Worm (Caenorhabditis elegans) whole organism, L2 larva: ENCODE data around the gene rps-13.

Source experiments
- C34F6.9 ChIP-seq: fragments of 150-350 bp; optimal IDR thresholded peaks from 2 replicates; lab custom pipeline; 2014; ENCODE audit warnings: missing biosample characterization, missing genetic modification characterization
- F13H6.1 ChIP-seq: sonication (generic microtip); optimal IDR thresholded peaks from 2 replicates; lab custom pipeline; 2016; ENCODE audit warnings: missing genetic modification characterization, missing compliant biosample characterization
- R02D3.7 ChIP-seq: fragments of 150-350 bp; optimal IDR thresholded peaks from 2 replicates; lab custom pipeline; 2014; ENCODE audit warnings: missing biosample characterization, missing genetic modification characterization
- Y55F3AM.14 ChIP-seq: fragments of 200-800 bp; sonication (Bioruptor generic); optimal IDR thresholded peaks from 2 replicates; lab custom pipeline; 2018; ENCODE audit warnings: mild to moderate bottlenecking, missing genetic modification characterization, missing compliant biosample characterization
- ZK546.5 ChIP-seq: sonication (generic microtip); optimal IDR thresholded peaks from 2 replicates; lab custom pipeline; 2017; ENCODE audit warnings: missing biosample characterization, missing genetic modification characterization
- aly-2 ChIP-seq: fragments of 150-350 bp; optimal IDR thresholded peaks from 2 replicates; lab custom pipeline; 2014; ENCODE audit warnings: missing biosample characterization, missing genetic modification characterization
- ama-1 ChIP-seq: fragments of 150-350 bp; optimal IDR thresholded peaks from 2 replicates; lab custom pipeline; 2018; ENCODE audit warnings: inconsistent platforms
- blmp-1 ChIP-seq: sonication (generic microtip); optimal IDR thresholded peaks from 2 replicates; lab custom pipeline; 2017; ENCODE audit warnings: missing genetic modification characterization, mild to moderate bottlenecking, missing compliant biosample characterization, antibody characterized with exemption, moderate library complexity; ENCODE audit not compliant: insufficient read depth
- ceh-16 ChIP-seq: fragments of 150-350 bp; optimal IDR thresholded peaks from 2 replicates; lab custom pipeline; 2014; ENCODE audit warnings: missing biosample characterization, missing genetic modification characterization
- crh-2 ChIP-seq: sonication (generic microtip); optimal IDR thresholded peaks from 2 replicates; lab custom pipeline; 2017; ENCODE audit warnings: missing biosample characterization, missing genetic modification characterization
- dmd-4 ChIP-seq: sonication (generic microtip); optimal IDR thresholded peaks from 2 replicates; lab custom pipeline; 2017; ENCODE audit warnings: missing biosample characterization, missing genetic modification characterization
- egl-27 ChIP-seq: sonication (generic microtip); optimal IDR thresholded peaks from 3 replicates; lab custom pipeline; 2017; ENCODE audit warnings: missing biosample characterization, missing genetic modification reagents, missing genetic modification characterization
- elt-1 ChIP-seq: fragments of 150-350 bp; optimal IDR thresholded peaks from 2 replicates; lab custom pipeline; 2014; ENCODE audit warnings: missing biosample characterization, missing genetic modification characterization
- elt-3 ChIP-seq: sonication (generic microtip); optimal IDR thresholded peaks from 2 replicates; lab custom pipeline; 2017; ENCODE audit warnings: missing biosample characterization, missing genetic modification characterization
- gmeb-1 ChIP-seq: fragments of 150-350 bp; optimal IDR thresholded peaks from 2 replicates; lab custom pipeline; 2014; ENCODE audit warnings: missing biosample characterization, missing genetic modification characterization
- lin-11 ChIP-seq: fragments of 150-350 bp; sonication (generic microtip); optimal IDR thresholded peaks from 2 replicates; lab custom pipeline; 2014; ENCODE audit warnings: missing biosample characterization, missing genetic modification characterization, inconsistent platforms, mixed read lengths
- lin-13 ChIP-seq: fragments of 150-350 bp; optimal IDR thresholded peaks from 2 replicates; lab custom pipeline; 2014; ENCODE audit warnings: missing biosample characterization, missing genetic modification reagents, missing genetic modification characterization
- lsy-2 ChIP-seq, 2 experiments: fragments of 150-350 bp in 1 of 2; sonication (generic microtip) in 1 of 2; optimal IDR thresholded peaks; 2 replicates each; lab custom pipeline; 2014 to 2017; ENCODE audit warnings: missing biosample characterization in 2 of 2, missing genetic modification characterization in 2 of 2
- mab-5 ChIP-seq: fragments of 150-350 bp; optimal IDR thresholded peaks from 2 replicates; lab custom pipeline; 2014; ENCODE audit warnings: missing biosample characterization, missing genetic modification characterization
- mbf-1 ChIP-seq: sonication (generic microtip); optimal IDR thresholded peaks from 2 replicates; lab custom pipeline; 2017; ENCODE audit warnings: missing biosample characterization, missing genetic modification characterization
- mdl-1 ChIP-seq, 2 experiments: fragments of 150-350 bp in 1 of 2; sonication (generic microtip) in 1 of 2; optimal IDR thresholded peaks; 2 replicates each; lab custom pipeline; 2017; ENCODE audit warnings: missing biosample characterization in 2 of 2, missing genetic modification characterization in 2 of 2
- nhr-10 ChIP-seq: sonication (generic microtip); optimal IDR thresholded peaks from 2 replicates; lab custom pipeline; 2017; ENCODE audit warnings: missing biosample characterization, missing genetic modification characterization
- nhr-11 ChIP-seq: fragments of 150-350 bp; optimal IDR thresholded peaks from 2 replicates; lab custom pipeline; 2014; ENCODE audit warnings: missing biosample characterization, missing genetic modification characterization
- nhr-12 ChIP-seq: fragments of 150-350 bp; optimal IDR thresholded peaks from 2 replicates; lab custom pipeline; 2014; ENCODE audit warnings: missing biosample characterization, missing genetic modification characterization
- nhr-129 ChIP-seq: fragments of 150-350 bp; optimal IDR thresholded peaks from 2 replicates; lab custom pipeline; 2014; ENCODE audit warnings: missing biosample characterization, missing genetic modification characterization
- nhr-21 ChIP-seq: fragments of 150-350 bp; optimal IDR thresholded peaks from 2 replicates; lab custom pipeline; 2014; ENCODE audit warnings: missing biosample characterization, missing genetic modification characterization
- nhr-23 ChIP-seq: fragments of 150-350 bp; optimal IDR thresholded peaks from 2 replicates; lab custom pipeline; 2014; ENCODE audit warnings: missing biosample characterization, missing genetic modification reagents, missing genetic modification characterization
- nhr-237 ChIP-seq: fragments of 150-350 bp; optimal IDR thresholded peaks from 2 replicates; lab custom pipeline; 2014; ENCODE audit warnings: missing biosample characterization, missing genetic modification characterization
- nhr-25 ChIP-seq: fragments of 150-350 bp; sonication (generic microtip); optimal IDR thresholded peaks from 3 replicates; lab custom pipeline; 2014; ENCODE audit warnings: missing biosample characterization, missing genetic modification characterization
- nhr-6 ChIP-seq: fragments of 150-350 bp; optimal IDR thresholded peaks from 2 replicates; lab custom pipeline; 2014; ENCODE audit warnings: missing biosample characterization, missing genetic modification characterization
- nhr-77 ChIP-seq: fragments of 150-350 bp; optimal IDR thresholded peaks from 2 replicates; lab custom pipeline; 2014; ENCODE audit warnings: missing biosample characterization, missing genetic modification characterization
- peb-1 ChIP-seq: fragments of 150-350 bp; optimal IDR thresholded peaks from 2 replicates; lab custom pipeline; 2014; ENCODE audit warnings: missing biosample characterization, missing genetic modification characterization
- skn-1 ChIP-seq: sonication (generic microtip); optimal IDR thresholded peaks from 2 replicates; lab custom pipeline; 2017; ENCODE audit warnings: missing biosample characterization, missing genetic modification characterization
- sma-3 ChIP-seq: sonication (generic microtip); optimal IDR thresholded peaks from 2 replicates; lab custom pipeline; 2016; ENCODE audit warnings: missing genetic modification reagents, missing genetic modification characterization, missing compliant biosample characterization
- sma-9 ChIP-seq, 2 experiments: fragments of 150-350 bp in 1 of 2; sonication (generic microtip) in 1 of 2; optimal IDR thresholded peaks; 2 replicates each; lab custom pipeline; 2014 to 2016; ENCODE audit warnings: missing genetic modification characterization in 2 of 2, mild to moderate bottlenecking in 1 of 2, missing biosample characterization in 1 of 2, missing compliant biosample characterization in 1 of 2, missing genetic modification reagents in 1 of 2, moderate library complexity in 1 of 2
- snpc-4 ChIP-seq: fragments of 150-350 bp; optimal IDR thresholded peaks from 2 replicates; lab custom pipeline; 2014; ENCODE audit warnings: missing biosample characterization, missing genetic modification characterization
- unc-39 ChIP-seq: fragments of 150-350 bp; optimal IDR thresholded peaks from 2 replicates; lab custom pipeline; 2014; ENCODE audit warnings: missing biosample characterization, missing genetic modification characterization
- unc-55 ChIP-seq: fragments of 150-350 bp; sonication (generic microtip); optimal IDR thresholded peaks from 3 replicates; lab custom pipeline; 2014; ENCODE audit warnings: missing biosample characterization, missing genetic modification reagents, missing genetic modification characterization
- unc-62 ChIP-seq: fragments of 150-350 bp; optimal IDR thresholded peaks from 2 replicates; lab custom pipeline; 2014; ENCODE audit warnings: missing biosample characterization, missing genetic modification reagents, missing genetic modification characterization
- zag-1 ChIP-seq: fragments of 150-350 bp; optimal IDR thresholded peaks from 2 replicates; lab custom pipeline; 2014; ENCODE audit warnings: missing biosample characterization, missing genetic modification characterization
- ztf-1 ChIP-seq: fragments of 200-800 bp; sonication (Bioruptor generic); conservative IDR thresholded peaks from 2 replicates; pipeline ENCODE4 v1.3.6; 2022; ENCODE audit warnings: missing genetic modification characterization, missing compliant biosample characterization
- ztf-4 ChIP-seq: fragments of 150-350 bp; optimal IDR thresholded peaks from 2 replicates; lab custom pipeline; 2014; ENCODE audit warnings: missing biosample characterization, missing genetic modification characterization

The rps-13 gene

ce11 chrIII:6402346-6402745, 27.5 kb upstream of the rps-13 start (continued):
- TF ChIP-seq zag-1 (tag; lab: Kevin White, UChicago) = no peak
- TF ChIP-seq C34F6.9 (tag; lab: Kevin White, UChicago) = peak; percentile 3
- no peak for TF ChIP-seq ZK546.5
- TF ChIP-seq unc-39 (tag; lab: Kevin White, UChicago) = no peak

- no peak for TF ChIP-seq blmp-1 (tag; lab: Kevin White, UChicago)
- TF ChIP-seq nhr-77 = no peak
- TF ChIP-seq ZK546.5 = no peak
- no peak for TF ChIP-seq ztf-1 (GFP tag; lab: Robert Waterston, UW)
- TF ChIP-seq nhr-25 (tag; lab: Kevin White, UChicago) = no peak
- no peak for TF ChIP-seq R02D3.7
- TF ChIP-seq nhr-129 (tag; lab: Kevin White, UChicago) = no peak
- no peak for TF ChIP-seq unc-55 (GFP tag; lab: Kevin White, UChicago)
- TF ChIP-seq nhr-21 (tag; lab: Kevin White, UChicago) = no peak
- TF ChIP-seq gmeb-1 = no peak
- no peak for TF ChIP-seq ceh-16 (tag; lab: Kevin White, UChicago)
- TF ChIP-seq dmd-4 (tag; lab: Kevin White, UChicago) = no peak
- no peak for TF ChIP-seq F13H6.1 (tag; lab: Kevin White, UChicago)
- TF ChIP-seq snpc-4 = no peak
- TF ChIP-seq nhr-6 (tag; lab: Kevin White, UChicago) = no peak
- no peak for TF ChIP-seq skn-1 (tag; lab: Kevin White, UChicago)
- TF ChIP-seq nhr-10 (tag; lab: Kevin White, UChicago) = no peak
- no peak for TF ChIP-seq lin-11 (tag; lab: Kevin White, UChicago)
These were observed 24.6 kb upstream of the rps-13 start for ce11 chrIII:6399424-6399823.

- TF ChIP-seq unc-55 (GFP tag; lab: Kevin White, UChicago) (no peak), sma-3 (GFP tag; lab: Kevin White, UChicago) (no peak), elt-3 (tag; lab: Kevin White, UChicago) (no peak), nhr-129 (tag; lab: Kevin White, UChicago) (peak; percentile 47), crh-2 (tag; lab: Kevin White, UChicago) (no peak), sma-9 (GFP tag; optimal IDR thresholded peaks at IDR 0.05; lab: Kevin White, UChicago) (peak; percentile 53), sma-9 (tag; optimal IDR thresholded peaks at IDR 0.05; lab: Kevin White, UChicago) (no peak), mdl-1 (tag; optimal IDR thresholded peaks at IDR 0.05; lab: Kevin White, UChicago) (no peak), snpc-4 (no peak), elt-1 (no peak), ama-1 (lab: Kevin White, UChicago) (no peak), R02D3.7 (no peak), blmp-1 (tag; lab: Kevin White, UChicago) (no peak), lin-11 (tag; lab: Kevin White, UChicago) (no peak), F13H6.1 (tag; lab: Kevin White, UChicago) (peak; percentile 15), peb-1 (tag; lab: Kevin White, UChicago) (no peak), gmeb-1 (no peak), zag-1 (tag; lab: Kevin White, UChicago) (no peak), nhr-11 (tag; lab: Kevin White, UChicago) (no peak), Y55F3AM.14 (GFP tag; lab: Kevin White, UChicago) (no peak), lsy-2 (tag; optimal IDR thresholded peaks at IDR 0.05; lab: Kevin White, UChicago) (peak in 1 of 2 experiments; percentile 45), nhr-21 (tag; lab: Kevin White, UChicago) (no peak)
These were observed 23.3 kb upstream of the rps-13 start for ce11 chrIII:6398124-6398523.

ce11 chrIII:6396381-6396780, 21.6 kb upstream of the rps-13 start:
- TF ChIP-seq mdl-1 (tag; optimal IDR thresholded peaks at IDR 0.05; lab: Kevin White, UChicago) = peak in 1 of 2 experiments; percentile 18
- no peak for TF ChIP-seq mbf-1 (tag; lab: Kevin White, UChicago)
- no peak for TF ChIP-seq unc-55 (GFP tag; lab: Kevin White, UChicago)
- TF ChIP-seq ama-1 (lab: Kevin White, UChicago) = no peak
- peak; percentile 68 for TF ChIP-seq nhr-21 (tag; lab: Kevin White, UChicago)
- TF ChIP-seq R02D3.7 = no peak
- no peak for TF ChIP-seq elt-1
- TF ChIP-seq ZK546.5 = no peak
- peak; percentile 14 for TF ChIP-seq gmeb-1
- TF ChIP-seq lsy-2 (tag; optimal IDR thresholded peaks at IDR 0.05; lab: Kevin White, UChicago) = peak in 1 of 2 experiments; percentile 23
- TF ChIP-seq peb-1 (tag; lab: Kevin White, UChicago) = no peak
- TF ChIP-seq ztf-4 (tag; lab: Kevin White, UChicago) = no peak
- no peak for TF ChIP-seq aly-2 (tag; lab: Kevin White, UChicago)
- no peak for TF ChIP-seq Y55F3AM.14 (GFP tag; lab: Kevin White, UChicago)
- TF ChIP-seq ceh-16 (tag; lab: Kevin White, UChicago) = no peak
- no peak for TF ChIP-seq ztf-1 (GFP tag; lab: Robert Waterston, UW)
- peak; percentile 31 for TF ChIP-seq egl-27
- no peak for TF ChIP-seq nhr-237 (tag; lab: Kevin White, UChicago)
- no peak for TF ChIP-seq nhr-23 (tag; lab: Kevin White, UChicago)
- no peak for TF ChIP-seq zag-1 (tag; lab: Kevin White, UChicago)
- no peak for TF ChIP-seq F13H6.1 (tag; lab: Kevin White, UChicago)
- no peak for TF ChIP-seq snpc-4
- no peak for TF ChIP-seq nhr-10 (tag; lab: Kevin White, UChicago)
- no peak for TF ChIP-seq unc-62 (GFP tag; lab: Kevin White, UChicago)
- TF ChIP-seq sma-9 (GFP tag; optimal IDR thresholded peaks at IDR 0.05; lab: Kevin White, UChicago) = peak; percentile 95
- no peak for TF ChIP-seq sma-9 (tag; optimal IDR thresholded peaks at IDR 0.05; lab: Kevin White, UChicago)
- TF ChIP-seq nhr-12 (tag; lab: Kevin White, UChicago) = no peak
- TF ChIP-seq blmp-1 (tag; lab: Kevin White, UChicago) = peak; percentile 34
- TF ChIP-seq mab-5 = no peak
- no peak for TF ChIP-seq lin-13 (GFP tag; lab: Kevin White, UChicago)
- no peak for TF ChIP-seq nhr-77
- TF ChIP-seq nhr-11 (tag; lab: Kevin White, UChicago) = no peak
- no peak for TF ChIP-seq unc-39 (tag; lab: Kevin White, UChicago)
- TF ChIP-seq skn-1 (tag; lab: Kevin White, UChicago) = no peak
